Fruit fly (Drosophila melanogaster) whole organism, wandering third instar larva: Measurements from ENCODE around the gene Art6.

Experiments used
- Abd-B ChIP-seq: fragments of >200 bp; optimal IDR thresholded peaks from 2 replicates; lab custom pipeline; 2017; ENCODE audit warnings: missing biosample characterization, missing genetic modification characterization
- CG32264 ChIP-seq: fragments of 200-800 bp; sonication (Bioruptor generic); optimal IDR thresholded peaks from 2 replicates; lab custom pipeline; 2016; ENCODE audit warnings: missing biosample characterization, missing genetic modification characterization
- CG9705 ChIP-seq: fragments of 200-800 bp; sonication (Bioruptor generic); optimal IDR thresholded peaks from 2 replicates; lab custom pipeline; 2018; ENCODE audit warnings: missing biosample characterization, mild to moderate bottlenecking, missing genetic modification characterization
- CrebA ChIP-seq: fragments of 200-800 bp; sonication (Bioruptor generic); optimal IDR thresholded peaks from 2 replicates; lab custom pipeline; 2016; ENCODE audit warnings: missing biosample characterization, mild to moderate bottlenecking, missing genetic modification characterization, borderline replicate concordance
- Dfd ChIP-seq: fragments of >200 bp; optimal IDR thresholded peaks from 2 replicates; lab custom pipeline; 2017; ENCODE audit warnings: missing biosample characterization, missing genetic modification characterization
- Dif ChIP-seq: fragments of 200-275, 200-300 bp; sonication (Bioruptor generic); optimal IDR thresholded peaks from 2 replicates; lab custom pipeline; 2018; ENCODE audit warnings: missing biosample characterization, missing genetic modification characterization; ENCODE audit not compliant: partially characterized antibody
- GATAd ChIP-seq: sonication (Bioruptor generic); optimal IDR thresholded peaks from 2 replicates; lab custom pipeline; 2016; ENCODE audit warnings: missing biosample characterization, missing genetic modification characterization
- HLH106 ChIP-seq: fragments of 200-800 bp; optimal IDR thresholded peaks from 3 replicates; lab custom pipeline; 2019; ENCODE audit warnings: missing biosample characterization, mild to moderate bottlenecking, missing genetic modification characterization, moderate library complexity
- Hnf4 ChIP-seq: fragments of 200-800 bp; sonication (Bioruptor generic); optimal IDR thresholded peaks from 2 replicates; lab custom pipeline; 2016; ENCODE audit warnings: missing biosample characterization, mild to moderate bottlenecking, missing genetic modification characterization
- Hr78 ChIP-seq: fragments of >200 bp; optimal IDR thresholded peaks from 2 replicates; lab custom pipeline; 2017; ENCODE audit warnings: missing biosample characterization, missing genetic modification characterization
- Hr83 ChIP-seq: fragments of 200-300 bp; sonication (Bioruptor generic); optimal IDR thresholded peaks from 2 replicates; lab custom pipeline; 2016; ENCODE audit warnings: missing biosample characterization, mild to moderate bottlenecking, missing genetic modification characterization, moderate library complexity; ENCODE audit not compliant: poor library complexity, severe bottlenecking
- Jra ChIP-seq: sonication (Bioruptor generic); optimal IDR thresholded peaks from 2 replicates; lab custom pipeline; 2016; ENCODE audit warnings: missing biosample characterization, missing genetic modification characterization
- Mio ChIP-seq: sonication (Bioruptor generic); optimal IDR thresholded peaks from 2 replicates; lab custom pipeline; 2016; ENCODE audit warnings: missing biosample characterization, missing genetic modification characterization
- Myc ChIP-seq: fragments of >200 bp; optimal IDR thresholded peaks from 2 replicates; lab custom pipeline; 2017
- N ChIP-seq: fragments of >200 bp; optimal IDR thresholded peaks from 2 replicates; lab custom pipeline; 2018; ENCODE audit warnings: missing biosample characterization, missing external identifiers, missing genetic modification characterization
- OdsH ChIP-seq: fragments of 200-800 bp; sonication (Bioruptor generic); optimal IDR thresholded peaks from 2 replicates; lab custom pipeline; 2016; ENCODE audit warnings: missing biosample characterization, mild to moderate bottlenecking, missing genetic modification characterization
- Rel ChIP-seq, 2 experiments: fragments of 200-800 bp; sonication (Bioruptor generic) in 1 of 2; optimal IDR thresholded peaks; 2 replicates in 1 of 2; 3 replicates in 1 of 2; lab custom pipeline; 2016 to 2019; ENCODE audit warnings: mild to moderate bottlenecking in 2 of 2, missing biosample characterization in 2 of 2, missing genetic modification characterization in 2 of 2, moderate library complexity in 1 of 2
- Sp1 ChIP-seq: fragments of 200-800 bp; sonication (Bioruptor generic); optimal IDR thresholded peaks from 3 replicates; lab custom pipeline; 2019; ENCODE audit warnings: missing biosample characterization, mild to moderate bottlenecking, missing genetic modification characterization, moderate library complexity
- Vsx2 ChIP-seq: fragments of 200-300, 225-300 bp; sonication (Bioruptor generic); optimal IDR thresholded peaks from 2 replicates; lab custom pipeline; 2018; ENCODE audit warnings: missing biosample characterization, missing genetic modification characterization; ENCODE audit not compliant: partially characterized antibody
- br ChIP-seq: fragments of 200-800 bp; sonication (Bioruptor generic); optimal IDR thresholded peaks from 2 replicates; lab custom pipeline; 2016; ENCODE audit warnings: missing biosample characterization, missing genetic modification characterization
- brk ChIP-seq: fragments of 200-800 bp; sonication (Bioruptor generic); optimal IDR thresholded peaks from 2 replicates; lab custom pipeline; 2016; ENCODE audit warnings: missing biosample characterization, mild to moderate bottlenecking, missing genetic modification characterization
- dl ChIP-seq, 2 experiments: fragments of 175-275, 200-275 bp in 1 of 2; fragments of 200-275 bp in 1 of 2; sonication (Bioruptor generic); optimal IDR thresholded peaks; lab custom pipeline; 2018; ENCODE audit warnings: mild to moderate bottlenecking in 2 of 2, missing biosample characterization in 2 of 2, missing genetic modification characterization in 2 of 2, moderate library complexity in 2 of 2; ENCODE audit not compliant: partially characterized antibody in 2 of 2, insufficient read depth in 1 of 2
- dmrt93B ChIP-seq: fragments of 200-800 bp; sonication (Bioruptor generic); optimal IDR thresholded peaks from 2 replicates; lab custom pipeline; 2018; ENCODE audit warnings: missing biosample characterization, mild to moderate bottlenecking, missing genetic modification characterization
- dsf ChIP-seq: sonication (Bioruptor generic); optimal IDR thresholded peaks from 2 replicates; lab custom pipeline; 2016; ENCODE audit warnings: missing biosample characterization, missing genetic modification characterization, borderline replicate concordance
- ey ChIP-seq: fragments of 200-800 bp; sonication (Bioruptor generic); optimal IDR thresholded peaks from 2 replicates; lab custom pipeline; 2016; ENCODE audit warnings: missing biosample characterization, missing genetic modification characterization
- foxo ChIP-seq, 2 experiments: fragments of 200-800 bp; sonication (Bioruptor generic); optimal IDR thresholded peaks; 2 replicates in 1 of 2; 3 replicates in 1 of 2; lab custom pipeline; 2016 to 2017; ENCODE audit warnings: missing biosample characterization in 2 of 2, missing genetic modification characterization in 2 of 2
- fru ChIP-seq: fragments of 200-800 bp; sonication (Bioruptor generic); optimal IDR thresholded peaks from 3 replicates; lab custom pipeline; 2016; ENCODE audit warnings: missing biosample characterization, mild to moderate bottlenecking, missing genetic modification characterization
- h ChIP-seq: fragments of 200-800 bp; sonication (Bioruptor generic); optimal IDR thresholded peaks from 3 replicates; lab custom pipeline; 2016; ENCODE audit warnings: missing biosample characterization, mild to moderate bottlenecking, missing genetic modification characterization
- jim ChIP-seq: fragments of 175-275, 200-325 bp; sonication (Bioruptor generic); optimal IDR thresholded peaks from 2 replicates; lab custom pipeline; 2016; ENCODE audit warnings: missing biosample characterization, mild to moderate bottlenecking, missing genetic modification characterization
- lola ChIP-seq: fragments of >200 bp; optimal IDR thresholded peaks from 2 replicates; lab custom pipeline; 2017; ENCODE audit warnings: missing biosample characterization, missing genetic modification characterization
- pan ChIP-seq: fragments of >200 bp; optimal IDR thresholded peaks from 2 replicates; lab custom pipeline; 2017
- psq ChIP-seq: fragments of 200-800 bp; sonication (Bioruptor generic); optimal IDR thresholded peaks from 3 replicates; lab custom pipeline; 2017; ENCODE audit warnings: missing biosample characterization, mild to moderate bottlenecking, missing genetic modification characterization, moderate library complexity
- rgr ChIP-seq: fragments of 200-800 bp; sonication (Bioruptor generic); optimal IDR thresholded peaks from 3 replicates; lab custom pipeline; 2016; ENCODE audit warnings: missing biosample characterization, mild to moderate bottlenecking, missing genetic modification characterization
- sage ChIP-seq: fragments of 200-800 bp; sonication (Bioruptor generic); optimal IDR thresholded peaks from 2 replicates; lab custom pipeline; 2016; ENCODE audit warnings: missing biosample characterization, mild to moderate bottlenecking, missing genetic modification characterization
- sv ChIP-seq: fragments of 200-800 bp; sonication (Bioruptor generic); optimal IDR thresholded peaks from 3 replicates; lab custom pipeline; 2016; ENCODE audit warnings: missing biosample characterization, missing genetic modification characterization
- tai ChIP-seq: sonication (Bioruptor generic); optimal IDR thresholded peaks from 2 replicates; lab custom pipeline; 2016; ENCODE audit warnings: missing biosample characterization, missing genetic modification characterization
- usp ChIP-seq: fragments of >200 bp; optimal IDR thresholded peaks from 2 replicates; lab custom pipeline; 2017; ENCODE audit warnings: missing biosample characterization, missing genetic modification characterization
- woc ChIP-seq: sonication (Bioruptor generic); optimal IDR thresholded peaks from 2 replicates; lab custom pipeline; 2016; ENCODE audit warnings: missing biosample characterization, mild to moderate bottlenecking, missing genetic modification characterization

Gene Art6

DNA sequence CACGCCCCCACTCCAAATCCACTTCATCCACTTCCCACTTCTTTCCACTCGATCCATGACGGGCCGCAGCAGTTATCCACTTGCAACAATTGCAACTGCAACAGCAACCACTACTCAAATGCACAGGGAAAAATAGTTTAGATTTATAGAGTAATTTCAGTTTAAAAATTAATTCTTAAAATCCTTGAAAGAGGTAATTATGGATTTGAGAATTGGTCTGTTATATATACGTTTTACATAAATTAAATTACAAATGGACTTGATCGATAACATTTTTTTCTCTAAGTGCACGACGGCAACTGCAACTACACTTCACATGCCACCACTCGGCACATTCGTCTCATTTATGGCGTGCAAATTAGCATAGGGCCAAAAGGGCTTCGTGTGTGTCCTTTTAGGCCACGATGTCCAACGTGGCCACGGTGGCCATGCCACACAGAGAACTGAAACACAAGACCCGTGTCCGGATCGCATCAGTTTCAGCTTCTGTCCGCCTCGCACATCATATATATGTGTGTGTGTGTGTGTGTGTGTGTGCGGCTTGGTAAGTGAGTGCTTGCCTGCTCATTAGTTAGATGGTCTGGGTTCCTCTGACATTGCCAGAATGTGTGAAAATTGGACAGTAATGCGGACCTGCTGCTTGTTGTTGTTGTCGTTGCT is 39.4 kb upstream of the Art6 start:
- TF ChIP-seq rgr, result peak; percentile 48
- TF ChIP-seq sv (GFP tag; lab: Kevin White, UChicago), result peak; percentile 60
- no peak for TF ChIP-seq tai (GFP tag; lab: Kevin White, UChicago)
- no peak for TF ChIP-seq jim (GFP tag; lab: Kevin White, UChicago)
- TF ChIP-seq br (GFP tag; lab: Kevin White, UChicago), result peak; percentile 30
- no peak for TF ChIP-seq Rel (GFP tag; optimal IDR thresholded peaks at IDR 0.05; lab: Kevin White, UChicago)
- no peak for TF ChIP-seq Rel (tag; optimal IDR thresholded peaks at IDR 0.05; lab: Kevin White, UChicago)
- no peak for TF ChIP-seq GATAd (GFP tag; lab: Kevin White, UChicago)
- peak; percentile 29 for TF ChIP-seq OdsH (GFP tag; lab: Kevin White, UChicago)
- peak; percentile 72 for TF ChIP-seq fru (GFP tag; lab: Kevin White, UChicago)
- peak; percentile 45 for TF ChIP-seq Dfd
- TF ChIP-seq Hnf4 (GFP tag; lab: Kevin White, UChicago), result peak; percentile 36
- TF ChIP-seq N, result no peak
- TF ChIP-seq dsf (GFP tag; lab: Kevin White, UChicago), result no peak
- peak; percentile 44 for TF ChIP-seq ey (GFP tag; lab: Kevin White, UChicago)
- peak; percentile 25 for TF ChIP-seq psq (GFP tag; lab: Kevin White, UChicago)
- no peak for TF ChIP-seq Hr83 (GFP tag; lab: Kevin White, UChicago)
- no peak for TF ChIP-seq lola (GFP tag; lab: Kevin White, UChicago)
- TF ChIP-seq HLH106 (tag; lab: Kevin White, UChicago), result peak; percentile 65
- TF ChIP-seq dmrt93B (GFP tag; lab: Kevin White, UChicago), result peak; percentile 20
- TF ChIP-seq Sp1 (GFP tag; lab: Kevin White, UChicago), result peak; percentile 57
- TF ChIP-seq CG32264 (GFP tag; lab: Kevin White, UChicago), result no peak
- TF ChIP-seq dl (GFP tag; optimal IDR thresholded peaks at IDR 0.05; lab: Kevin White, UChicago; ENCODE audit: insufficient read depth in 1 of 2, partially characterized antibody in 2 of 2), result no peak
- TF ChIP-seq Dif (GFP tag; lab: Kevin White, UChicago), result no peak
- no peak for TF ChIP-seq usp (GFP tag; lab: Kevin White, UChicago)
- no peak for TF ChIP-seq sage (GFP tag; lab: Kevin White, UChicago)
- no peak for TF ChIP-seq Vsx2 (GFP tag; lab: Kevin White, UChicago)
- TF ChIP-seq Abd-B (GFP tag; lab: Kevin White, UChicago), result no peak
- no peak for TF ChIP-seq pan (lab: Kevin White, UChicago)
- TF ChIP-seq CG9705 (GFP tag; lab: Kevin White, UChicago), result no peak
- TF ChIP-seq h (GFP tag; lab: Kevin White, UChicago), result peak; percentile 66
- TF ChIP-seq Jra (GFP tag; lab: Kevin White, UChicago), result peak; percentile 17
- no peak for TF ChIP-seq woc
- TF ChIP-seq foxo (GFP tag; optimal IDR thresholded peaks at IDR 0.05; lab: Kevin White, UChicago), result peak in 1 of 2 experiments; percentile 64
- no peak for TF ChIP-seq Hr78 (GFP tag; lab: Kevin White, UChicago)
- TF ChIP-seq CrebA (GFP tag; lab: Kevin White, UChicago), result no peak
- no peak for TF ChIP-seq Myc (lab: Kevin White, UChicago)
- TF ChIP-seq Mio, result no peak
- no peak for TF ChIP-seq brk (GFP tag; lab: Kevin White, UChicago)

DNA sequence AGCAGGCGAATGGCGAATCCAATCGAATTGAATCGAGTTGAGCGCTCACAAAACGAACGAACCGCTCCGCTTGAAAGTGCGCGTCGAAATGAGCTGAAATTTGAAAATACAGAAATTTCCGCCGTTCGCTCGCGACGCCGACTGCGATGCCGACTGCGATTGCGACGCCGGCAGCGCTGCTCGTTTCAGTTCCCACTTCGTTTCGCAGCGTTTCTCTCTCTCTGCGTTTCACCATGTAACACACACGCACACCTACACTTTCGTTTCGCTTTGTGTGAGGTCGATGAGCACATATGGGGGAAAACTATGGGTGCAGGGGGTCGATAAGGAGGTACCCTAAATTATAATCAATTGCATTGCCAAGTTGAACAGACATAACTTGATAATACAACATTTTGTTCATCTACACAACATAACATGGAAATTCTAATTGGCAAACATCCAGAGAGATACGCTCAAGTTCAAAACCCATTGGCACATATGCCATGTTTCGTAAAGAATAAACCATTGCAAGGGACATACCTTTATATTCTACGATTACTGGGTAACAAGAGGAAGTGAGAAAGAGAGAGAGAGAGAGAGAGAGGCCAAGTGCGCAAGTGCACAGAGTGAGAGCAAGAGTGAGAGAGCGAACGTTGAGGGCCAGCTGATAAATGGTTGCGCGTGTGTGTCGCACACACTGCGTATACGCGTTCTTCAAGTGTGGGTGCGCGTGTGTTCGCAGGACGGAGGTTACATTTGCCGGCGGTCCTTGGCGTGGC is 37.8 kb upstream of the Art6 start:
- TF ChIP-seq foxo (GFP tag; optimal IDR thresholded peaks at IDR 0.05; lab: Kevin White, UChicago) (peak; percentile 69 to 97), ey (GFP tag; lab: Kevin White, UChicago) (peak; percentile 97), Jra (GFP tag; lab: Kevin White, UChicago) (peak; percentile 81), sv (GFP tag; lab: Kevin White, UChicago) (peak; percentile 61), Mio (peak; percentile 47), Vsx2 (GFP tag; lab: Kevin White, UChicago) (peak; percentile 95), CG32264 (GFP tag; lab: Kevin White, UChicago) (peak; percentile 76), Myc (lab: Kevin White, UChicago) (no peak), dl (GFP tag; optimal IDR thresholded peaks at IDR 0.05; lab: Kevin White, UChicago; ENCODE audit: insufficient read depth in 1 of 2, partially characterized antibody in 2 of 2) (peak; percentile 86 to 97), dsf (GFP tag; lab: Kevin White, UChicago) (peak; percentile 71), Hnf4 (GFP tag; lab: Kevin White, UChicago) (peak; percentile 82), dmrt93B (GFP tag; lab: Kevin White, UChicago) (peak; percentile 90), h (GFP tag; lab: Kevin White, UChicago) (peak; percentile 97), usp (GFP tag; lab: Kevin White, UChicago) (no peak), Dfd (no peak), sage (GFP tag; lab: Kevin White, UChicago) (peak; percentile 75), brk (GFP tag; lab: Kevin White, UChicago) (peak; percentile 63), Sp1 (GFP tag; lab: Kevin White, UChicago) (peak; percentile 92), Rel (GFP tag; optimal IDR thresholded peaks at IDR 0.05; lab: Kevin White, UChicago) (no peak), Rel (tag; optimal IDR thresholded peaks at IDR 0.05; lab: Kevin White, UChicago) (peak; percentile 77), pan (lab: Kevin White, UChicago) (peak; percentile 86), OdsH (GFP tag; lab: Kevin White, UChicago) (peak; percentile 96), HLH106 (tag; lab: Kevin White, UChicago) (peak; percentile 93), Dif (GFP tag; lab: Kevin White, UChicago) (peak; percentile 97), rgr (peak; percentile 96), psq (GFP tag; lab: Kevin White, UChicago) (peak; percentile 93), fru (GFP tag; lab: Kevin White, UChicago) (peak; percentile 98), jim (GFP tag; lab: Kevin White, UChicago) (no peak), lola (GFP tag; lab: Kevin White, UChicago) (no peak), Abd-B (GFP tag; lab: Kevin White, UChicago) (no peak), tai (GFP tag; lab: Kevin White, UChicago) (peak; percentile 84), br (GFP tag; lab: Kevin White, UChicago) (peak; percentile 96), Hr83 (GFP tag; lab: Kevin White, UChicago) (peak; percentile 13), woc (peak; percentile 99), CG9705 (GFP tag; lab: Kevin White, UChicago) (peak; percentile 68)
